Fruit fly (Drosophila melanogaster): ENCODE data around the gene Kap3.

dm6 chrX:11319916-11320315 lies 20.0 kb downstream of the Kap3 start:
- TF ChIP-seq ovo (GFP tag; optimal IDR thresholded peaks at IDR 0.05) (no peak), CG7045 (GFP tag; optimal IDR thresholded peaks at IDR 0.05) (no peak), tj (GFP tag; optimal IDR thresholded peaks at IDR 0.05) (no peak), toe (GFP tag; optimal IDR thresholded peaks at IDR 0.05) (no peak), pad (GFP tag; optimal IDR thresholded peaks at IDR 0.05) (no peak), cnc (optimal IDR thresholded peaks at IDR 0.05) (no peak), kay (GFP tag; ENCODE audit: borderline replicate concordance) (no peak), bab1 (GFP tag; optimal IDR thresholded peaks at IDR 0.05) (no peak), CG33017 (tag; optimal IDR thresholded peaks at IDR 0.05) (no peak), CG14711 (tag; optimal IDR thresholded peaks at IDR 0.05) (no peak), Clk (GFP tag; optimal IDR thresholded peaks at IDR 0.05) (no peak), Crg-1 (GFP tag; optimal IDR thresholded peaks at IDR 0.05) (no peak), CG1620 (GFP tag; optimal IDR thresholded peaks at IDR 0.05) (no peak), CG5204 (GFP tag; optimal IDR thresholded peaks at IDR 0.05) (no peak)
